Fruit fly (Drosophila melanogaster) whole organism, adult: ENCODE measurements around the gene ArfGAP3.

Source experiments
- CG11617 ChIP-seq: fragments of 200-800 bp; sonication (Bioruptor generic); optimal IDR thresholded peaks from 2 replicates; lab custom pipeline; 2017; ENCODE audit warnings: mild to moderate bottlenecking, missing biosample characterization, missing genetic modification reagents, missing genetic modification characterization
- CG12768 ChIP-seq: fragments of 200-800 bp; sonication (Bioruptor generic); optimal IDR thresholded peaks from 2 replicates; lab custom pipeline; 2017; ENCODE audit warnings: missing biosample characterization, missing genetic modification characterization, mild to moderate bottlenecking, moderate library complexity, missing genetic modification reagents
- CG14711 ChIP-seq: fragments of 200-800 bp; sonication (Bioruptor generic); optimal IDR thresholded peaks from 2 replicates; lab custom pipeline; 2018; ENCODE audit warnings: missing biosample characterization, mild to moderate bottlenecking, missing genetic modification characterization, moderate library complexity
- CG1620 ChIP-seq: fragments of 200-800 bp; sonication (Bioruptor generic); optimal IDR thresholded peaks from 2 replicates; lab custom pipeline; 2016; ENCODE audit warnings: missing biosample characterization, missing genetic modification characterization
- CG33017 ChIP-seq: fragments of 200-800 bp; sonication (Bioruptor generic); optimal IDR thresholded peaks from 2 replicates; lab custom pipeline; 2018; ENCODE audit warnings: missing biosample characterization, mild to moderate bottlenecking, missing genetic modification characterization, moderate library complexity
- CG5204 ChIP-seq: fragments of 200-800 bp; sonication (Bioruptor generic); optimal IDR thresholded peaks from 2 replicates; lab custom pipeline; 2016; ENCODE audit warnings: missing biosample characterization, missing genetic modification characterization
- CG7045 ChIP-seq: fragments of 200-800 bp; sonication (Bioruptor generic); optimal IDR thresholded peaks from 2 replicates; lab custom pipeline; 2017; ENCODE audit warnings: missing biosample characterization, mild to moderate bottlenecking, missing genetic modification characterization
- CG7101 ChIP-seq: fragments of 200-800 bp; sonication (Bioruptor generic); optimal IDR thresholded peaks from 2 replicates; lab custom pipeline; 2018; ENCODE audit warnings: missing biosample characterization, mild to moderate bottlenecking, missing genetic modification characterization, moderate library complexity
- Clk ChIP-seq: fragments of 200-800 bp; sonication (Bioruptor generic); optimal IDR thresholded peaks from 2 replicates; lab custom pipeline; 2017; ENCODE audit warnings: missing biosample characterization, missing genetic modification characterization
- Crg-1 ChIP-seq: fragments of 200-800 bp; sonication (Bioruptor generic); optimal IDR thresholded peaks from 2 replicates; lab custom pipeline; 2016; ENCODE audit warnings: missing biosample characterization, missing genetic modification characterization
- Hr96 ChIP-seq: fragments of 200-800 bp; sonication (Bioruptor generic); optimal IDR thresholded peaks from 2 replicates; lab custom pipeline; 2016; ENCODE audit warnings: missing biosample characterization, missing genetic modification characterization
- Mnt ChIP-seq: fragments of 200-800 bp; sonication (Bioruptor generic); optimal IDR thresholded peaks from 2 replicates; lab custom pipeline; 2016; ENCODE audit warnings: missing biosample characterization, mild to moderate bottlenecking, missing genetic modification characterization
- bab1 ChIP-seq: fragments of 200-800 bp; sonication (Bioruptor generic); optimal IDR thresholded peaks from 3 replicates; lab custom pipeline; 2019; ENCODE audit warnings: missing biosample characterization, mild to moderate bottlenecking, missing genetic modification characterization, moderate library complexity
- cic ChIP-seq: fragments of 200-800 bp; sonication (Bioruptor generic); optimal IDR thresholded peaks from 2 replicates; lab custom pipeline; 2017; ENCODE audit warnings: missing biosample characterization, mild to moderate bottlenecking, missing genetic modification characterization, moderate library complexity
- cnc ChIP-seq, 2 experiments: fragments of >200 bp; optimal IDR thresholded peaks; 2 replicates each; lab custom pipeline; 2017
- kay ChIP-seq: fragments of 200-800 bp; sonication (Bioruptor generic); peaks from one replicate; lab custom pipeline; 2016; ENCODE audit warnings: missing biosample characterization, missing genetic modification characterization, borderline replicate concordance
- ovo ChIP-seq: fragments of 200-800 bp; sonication (Bioruptor generic); optimal IDR thresholded peaks from 2 replicates; lab custom pipeline; 2016; ENCODE audit warnings: missing biosample characterization, missing genetic modification characterization
- pad ChIP-seq: fragments of 200-800 bp; sonication (Bioruptor generic); optimal IDR thresholded peaks from 3 replicates; lab custom pipeline; 2017; ENCODE audit warnings: missing biosample characterization, missing genetic modification characterization, mild to moderate bottlenecking, moderate library complexity, missing genetic modification reagents
- tj ChIP-seq: fragments of 200-800 bp; sonication (Bioruptor generic); optimal IDR thresholded peaks from 3 replicates; lab custom pipeline; 2017; ENCODE audit warnings: missing biosample characterization, mild to moderate bottlenecking, missing genetic modification characterization, moderate library complexity
- toe ChIP-seq: fragments of 200-800 bp; sonication (Bioruptor generic); optimal IDR thresholded peaks from 2 replicates; lab custom pipeline; 2016; ENCODE audit warnings: missing biosample characterization, missing genetic modification characterization

The ArfGAP3 gene

dm6 chr3L:22717137-22717767, at the start of gene ArfGAP3, which contains the start of gene CG32452:
Gene ArfGAP3 (minus strand): TSS chr3L:22717577.
Gene CG32452 (plus strand): TSS chr3L:22717728.
- TF ChIP-seq Clk (GFP tag; lab: Kevin White, UChicago) (peak; percentile 12), ovo (GFP tag; lab: Kevin White, UChicago) (peak; percentile 48), CG14711 (tag; lab: Kevin White, UChicago) (peak; percentile 66), CG7101 (tag; lab: Kevin White, UChicago) (peak; percentile 62), cic (peak; percentile 23), toe (GFP tag; lab: Kevin White, UChicago) (peak; percentile 85), CG1620 (GFP tag; lab: Kevin White, UChicago) (peak; percentile 83), Hr96 (GFP tag; lab: Kevin White, UChicago) (peak; percentile 46), CG12768 (peak; percentile 59), cnc (optimal IDR thresholded peaks at IDR 0.05; lab: Kevin White, UChicago) (no peak), bab1 (GFP tag; lab: Kevin White, UChicago) (peak; percentile 78), tj (GFP tag; lab: Kevin White, UChicago) (peak; percentile 25), Crg-1 (GFP tag; lab: Kevin White, UChicago) (peak; percentile 57), Mnt (GFP tag; lab: Kevin White, UChicago) (peak; percentile 49), CG33017 (tag; lab: Kevin White, UChicago) (peak; percentile 15), CG5204 (GFP tag; lab: Kevin White, UChicago) (peak; percentile 79), pad (peak; percentile 48), CG7045 (peak; percentile 68), CG11617 (GFP tag; lab: Kevin White, UChicago) (peak; percentile 69), kay (GFP tag; lab: Kevin White, UChicago) (no peak)

dm6 chr3L:22749987-22750386, 32.6 kb upstream of the ArfGAP3 start:
- TF ChIP-seq kay (GFP tag; lab: Kevin White, UChicago), result no peak
- no peak for TF ChIP-seq CG33017 (tag; lab: Kevin White, UChicago)
- TF ChIP-seq Crg-1 (GFP tag; lab: Kevin White, UChicago), result no peak
- TF ChIP-seq CG14711 (tag; lab: Kevin White, UChicago), result no peak
- TF ChIP-seq CG7045, result no peak
- no peak for TF ChIP-seq pad
- no peak for TF ChIP-seq tj (GFP tag; lab: Kevin White, UChicago)
- no peak for TF ChIP-seq cic
- no peak for TF ChIP-seq bab1 (GFP tag; lab: Kevin White, UChicago)

- TF ChIP-seq kay (GFP tag; lab: Kevin White, UChicago) (no peak), tj (GFP tag; lab: Kevin White, UChicago) (no peak)
Measured at dm6 chr3L:22749147-22749550, 31.8 kb upstream of the ArfGAP3 start, which contains the start of gene SPoCk. Gene SPoCk (plus strand): TSS chr3L:22749444.

dm6 chr3L:22742945-22743582, 25.7 kb upstream of the ArfGAP3 start:
- TF ChIP-seq CG7101 (tag; lab: Kevin White, UChicago), result no peak
- no peak for TF ChIP-seq CG5204 (GFP tag; lab: Kevin White, UChicago)
- peak; percentile 91 for TF ChIP-seq tj (GFP tag; lab: Kevin White, UChicago)
- no peak for TF ChIP-seq toe (GFP tag; lab: Kevin White, UChicago)

dm6 chr3L:22742121-22742531, 24.7 kb upstream of the ArfGAP3 start:
- TF ChIP-seq cnc (optimal IDR thresholded peaks at IDR 0.05; lab: Kevin White, UChicago) (no peak), tj (GFP tag; lab: Kevin White, UChicago) (peak; percentile 14)

dm6 chr3L:22741389-22742120, 24.2 kb upstream of the ArfGAP3 start, which contains the start of gene CG7369:
Gene CG7369 (plus strand): TSS chr3L:22741793.
- peak; percentile 88 for TF ChIP-seq CG7101 (tag; lab: Kevin White, UChicago)
- peak; percentile 92 for TF ChIP-seq ovo (GFP tag; lab: Kevin White, UChicago)
- TF ChIP-seq Crg-1 (GFP tag; lab: Kevin White, UChicago), result peak; percentile 97
- peak; percentile 95 for TF ChIP-seq CG11617 (GFP tag; lab: Kevin White, UChicago)
- peak; percentile 82 for TF ChIP-seq CG14711 (tag; lab: Kevin White, UChicago)
- TF ChIP-seq CG12768, result peak; percentile 96
- peak; percentile 93 for TF ChIP-seq Hr96 (GFP tag; lab: Kevin White, UChicago)
- peak; percentile 96 for TF ChIP-seq kay (GFP tag; lab: Kevin White, UChicago)
- peak; percentile 64 for TF ChIP-seq tj (GFP tag; lab: Kevin White, UChicago)
- TF ChIP-seq cic, result peak; percentile 84
- TF ChIP-seq CG5204 (GFP tag; lab: Kevin White, UChicago), result peak; percentile 93
- TF ChIP-seq cnc (optimal IDR thresholded peaks at IDR 0.05; lab: Kevin White, UChicago), result no peak
- peak; percentile 96 for TF ChIP-seq toe (GFP tag; lab: Kevin White, UChicago)
- peak; percentile 89 for TF ChIP-seq Mnt (GFP tag; lab: Kevin White, UChicago)
- peak; percentile 90 for TF ChIP-seq pad
- TF ChIP-seq CG33017 (tag; lab: Kevin White, UChicago), result peak; percentile 83
- TF ChIP-seq bab1 (GFP tag; lab: Kevin White, UChicago), result peak; percentile 89
- peak; percentile 92 for TF ChIP-seq CG7045
- peak; percentile 93 for TF ChIP-seq Clk (GFP tag; lab: Kevin White, UChicago)
- TF ChIP-seq CG1620 (GFP tag; lab: Kevin White, UChicago), result peak; percentile 97
